Worm (Caenorhabditis elegans) whole organism, L4/young adult: ENCODE results near the gene dpy-1.

Experiments used
- W03F9.2 ChIP-seq: fragments of 150-350 bp; optimal IDR thresholded peaks from 2 replicates; lab custom pipeline; 2014; ENCODE audit warnings: missing biosample characterization, missing genetic modification characterization
- dao-5 ChIP-seq: sonication (generic microtip); optimal IDR thresholded peaks from 2 replicates; lab custom pipeline; 2016; ENCODE audit warnings: missing genotype, missing genetic modification characterization, moderate library complexity, missing compliant biosample characterization

DNA sequence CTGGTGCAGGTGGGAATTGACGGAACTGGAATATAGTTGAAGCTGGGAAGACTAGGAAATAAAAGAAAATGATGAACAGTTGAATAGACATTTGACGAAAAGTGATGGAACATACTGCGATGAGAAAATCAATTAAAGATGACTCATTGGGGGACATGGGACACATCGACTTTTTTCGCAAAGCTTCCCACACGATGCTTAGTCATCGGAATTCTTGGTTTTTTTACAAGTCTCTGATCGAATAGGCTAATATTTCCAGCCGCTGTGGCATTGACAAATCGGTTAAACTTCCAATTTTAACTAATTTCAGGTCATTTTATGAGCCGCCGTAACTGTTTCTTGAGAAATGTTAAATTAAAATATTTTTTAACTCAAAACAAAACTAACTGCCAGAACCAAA, 20.4 kb upstream of the dpy-1 start, which contains the start of gene Y39A3A.3:
- TF ChIP-seq W03F9.2 (tag; lab: Kevin White, UChicago) (no peak), dao-5 (tag; lab: Kevin White, UChicago) (no peak)
